Fruit fly (Drosophila melanogaster) whole organism, embryonic: ENCODE measurements around the gene CG42542.

Experiments used
- CG13287 ChIP-seq: fragments of 200-800 bp; sonication (Bioruptor generic); IDR thresholded peaks from 2 replicates; pipeline ENCODE4 v1.3.6; 2022; ENCODE audit warnings: missing biosample characterization, missing genetic modification characterization; ENCODE audit not compliant: partially characterized antibody
- CG15073 ChIP-seq: fragments of 200-800 bp; sonication (Bioruptor generic); optimal IDR thresholded peaks from 2 replicates; lab custom pipeline; 2016; ENCODE audit warnings: missing biosample characterization, missing genetic modification characterization
- CG1647 ChIP-seq: fragments of 200-800 bp; sonication (Bioruptor generic); optimal IDR thresholded peaks from 3 replicates; lab custom pipeline; 2016; ENCODE audit warnings: missing biosample characterization, missing genetic modification characterization
- CG18011 ChIP-seq: fragments of 200-800 bp; sonication (Bioruptor generic); optimal IDR thresholded peaks from 2 replicates; lab custom pipeline; 2017; ENCODE audit warnings: missing biosample characterization, missing genetic modification characterization, mild to moderate bottlenecking, moderate library complexity, missing genotype
- CG2875 ChIP-seq: fragments of 200-800 bp; sonication (Bioruptor generic); optimal IDR thresholded peaks from 2 replicates; lab custom pipeline; 2017; ENCODE audit warnings: missing biosample characterization, mild to moderate bottlenecking, missing genetic modification characterization, missing genetic modification reagents
- Hand ChIP-seq: fragments of 200-800 bp; sonication (Bioruptor generic); optimal IDR thresholded peaks from 2 replicates; lab custom pipeline; 2017; ENCODE audit warnings: mild to moderate bottlenecking, missing biosample characterization, missing genetic modification reagents, missing genetic modification characterization
- Lpt ChIP-seq: fragments of >200 bp; optimal IDR thresholded peaks from 2 replicates; lab custom pipeline; 2018; ENCODE audit warnings: missing biosample characterization, missing genetic modification characterization
- MESR4 ChIP-seq: fragments of 200-800 bp; sonication (Bioruptor generic); optimal IDR thresholded peaks from 2 replicates; lab custom pipeline; 2018; ENCODE audit warnings: missing biosample characterization, mild to moderate bottlenecking, missing genetic modification characterization, moderate library complexity
- ash1 ChIP-seq: fragments of 200-800 bp; sonication (Bioruptor generic); optimal IDR thresholded peaks from 2 replicates; lab custom pipeline; 2018; ENCODE audit warnings: missing biosample characterization, mild to moderate bottlenecking, missing genetic modification characterization
- stc ChIP-seq: fragments of 200-800 bp; sonication (Bioruptor generic); IDR thresholded peaks from 2 replicates; pipeline ENCODE4 v1.3.6; 2022; ENCODE audit warnings: missing biosample characterization, missing genetic modification characterization
- ttk ChIP-seq: fragments of 200-800 bp; sonication (Bioruptor generic); IDR thresholded peaks from 2 replicates; pipeline ENCODE4 v2.1.2; 2022; ENCODE audit warnings: missing biosample characterization, missing genetic modification characterization
- unc-4 ChIP-seq: fragments of 200-800 bp; sonication (Bioruptor generic); IDR thresholded peaks from 2 replicates; pipeline ENCODE4 v1.3.6; 2022; ENCODE audit warnings: missing biosample characterization, missing genetic modification characterization; ENCODE audit not compliant: partially characterized antibody

DNA sequence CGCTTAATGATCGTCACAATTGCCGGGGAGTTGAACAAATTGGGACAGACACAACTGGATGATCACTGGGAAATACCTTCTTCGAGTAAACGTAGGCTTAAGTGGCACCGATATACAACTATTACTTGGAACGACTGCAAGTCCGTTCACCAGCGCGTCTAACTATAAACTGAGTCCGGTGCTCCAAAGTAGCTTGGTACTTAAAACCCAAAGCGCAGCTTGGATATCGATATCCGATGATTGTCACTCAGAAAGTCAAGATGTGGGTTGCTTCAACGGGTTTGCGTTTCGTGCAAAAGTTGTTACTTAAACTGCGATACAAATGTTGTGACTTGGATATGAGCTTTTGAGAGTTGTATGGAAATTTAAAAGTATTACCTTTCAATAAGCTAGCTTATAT is 9.9 kb downstream of the CG42542 start, which contains the start of gene Spn88Ea:
- TF ChIP-seq CG15073 (no peak), Lpt (no peak), unc-4 (peak; percentile 39; the same call in 1 of the 2 replicates), Hand (GFP tag; lab: Kevin White, UChicago) (no peak), MESR4 (GFP tag; lab: Kevin White, UChicago) (peak; percentile 18), CG13287 (GFP tag; lab: Robert Waterston, UW) (peak; percentile 44), ttk (GFP tag; lab: Robert Waterston, UW) (no peak), ash1 (no peak), CG18011 (GFP tag; lab: Kevin White, UChicago) (no peak), stc (no peak), CG1647 (GFP tag; lab: Kevin White, UChicago) (no peak), CG2875 (GFP tag; lab: Kevin White, UChicago) (no peak)
